Fruit fly (Drosophila melanogaster): Measurements from ENCODE around the gene emb.

The emb gene

DNA sequence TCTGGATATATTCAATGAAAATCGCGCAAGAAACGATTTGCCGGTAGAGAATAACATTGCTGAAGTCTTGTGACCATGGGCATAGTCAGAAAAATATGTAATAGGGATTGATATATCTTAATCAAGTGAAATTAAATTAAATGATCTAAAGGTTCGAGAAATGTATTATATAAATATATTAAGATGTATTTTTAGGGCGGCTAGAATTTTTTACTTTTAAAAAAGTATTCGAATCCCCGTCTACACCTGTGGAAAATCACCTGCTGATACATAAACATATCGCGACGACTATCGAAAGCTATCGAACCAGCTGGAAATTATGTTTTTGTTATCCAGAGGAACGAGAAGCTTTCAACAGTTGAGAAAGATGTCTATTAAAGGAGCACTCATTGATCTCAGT, 26.7 kb upstream of the emb start, which contains the start of the genes CG13390 and CG17294 (continued):
- TF ChIP-seq CG17186 (GFP tag; optimal IDR thresholded peaks at IDR 0.05) (peak; percentile 94), ssp (GFP tag; IDR thresholded peaks at IDR 0.05) (peak; percentile 96), B-H2 (GFP tag; optimal IDR thresholded peaks at IDR 0.05) (peak; percentile 99), D19A (tag; optimal IDR thresholded peaks at IDR 0.05) (peak; percentile 98), sob (GFP tag; IDR thresholded peaks at IDR 0.05) (peak; percentile 100), CG17361 (GFP tag; IDR thresholded peaks at IDR 0.05) (peak; percentile 100), psq (GFP tag; optimal IDR thresholded peaks at IDR 0.05) (peak; percentile 97), Hey (tag; optimal IDR thresholded peaks at IDR 0.05) (peak; percentile 92), HmgD (GFP tag; optimal IDR thresholded peaks at IDR 0.05) (peak; percentile 10), Hmr (GFP tag; optimal IDR thresholded peaks at IDR 0.05) (peak; percentile 100), bsh (GFP tag; optimal IDR thresholded peaks at IDR 0.05) (peak; percentile 97 to 100), CG3726 (GFP tag; IDR thresholded peaks at IDR 0.05) (peak; percentile 99), ap (GFP tag; IDR thresholded peaks at IDR 0.05) (peak; percentile 99), BEAF-32 (GFP tag; optimal IDR thresholded peaks at IDR 0.05) (peak; percentile 75), hth (optimal IDR thresholded peaks at IDR 0.05) (no peak), ase (GFP tag; IDR thresholded peaks at IDR 0.05) (peak; percentile 99), Hr51 (GFP tag; optimal IDR thresholded peaks at IDR 0.05) (peak; percentile 96 to 100), pros (GFP tag; optimal IDR thresholded peaks at IDR 0.05) (peak; percentile 89), CG18619 (GFP tag; optimal IDR thresholded peaks at IDR 0.05) (peak; percentile 99), klu (GFP tag; IDR thresholded peaks at IDR 0.05) (peak; percentile 99), sima (GFP tag; optimal IDR thresholded peaks at IDR 0.05) (peak; percentile 89), Lhr (GFP tag; optimal IDR thresholded peaks at IDR 0.05) (peak; percentile 97), az2 (GFP tag; optimal IDR thresholded peaks at IDR 0.05) (peak; percentile 99), kay (GFP tag; optimal IDR thresholded peaks at IDR 0.05) (peak; percentile 99), CG3163 (GFP tag; optimal IDR thresholded peaks at IDR 0.05) (peak; percentile 71), CG8281 (tag; optimal IDR thresholded peaks at IDR 0.05) (peak; percentile 96), CG14014 (GFP tag; IDR thresholded peaks at IDR 0.05) (peak; percentile 100), her (GFP tag; optimal IDR thresholded peaks at IDR 0.05) (peak; percentile 82)

DNA sequence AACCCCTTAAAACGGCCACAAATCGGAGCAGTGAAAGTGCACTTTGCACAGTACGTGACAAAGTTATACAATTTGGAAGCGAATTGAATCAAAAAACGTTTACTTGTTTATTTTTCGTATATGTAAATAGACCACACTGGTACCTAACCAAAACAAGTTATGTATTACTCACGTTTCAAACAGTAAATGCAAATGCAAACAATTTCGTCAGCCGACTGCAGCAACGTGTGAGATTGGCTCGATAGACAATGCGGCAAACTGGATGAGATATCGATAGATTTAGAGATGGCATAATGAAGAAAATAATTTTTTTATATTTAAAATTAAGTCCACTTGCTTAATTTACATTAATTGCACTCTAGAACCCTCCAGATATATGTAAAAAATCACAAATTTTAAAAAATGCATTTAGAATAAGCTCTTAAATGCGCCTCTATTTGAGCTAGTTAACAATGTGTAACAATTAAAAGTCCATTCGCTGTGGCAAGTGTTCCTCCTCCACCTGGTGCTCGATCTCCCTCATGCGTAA, 21.8 kb upstream of the emb start, which contains the start of gene AlaRS:
AlaRS (minus strand) TSS at position 257 of the 529 bp plus-strand sequence.
- no peak for TF ChIP-seq CG11085 (GFP tag; IDR thresholded peaks at IDR 0.05)
- TF ChIP-seq ewg (GFP tag; optimal IDR thresholded peaks at IDR 0.05): no peak
- TF ChIP-seq z (GFP tag; IDR thresholded peaks at IDR 0.05): no peak
- TF ChIP-seq Spps (tag; optimal IDR thresholded peaks at IDR 0.05): peak; percentile 23
- TF ChIP-seq fu2 (GFP tag; optimal IDR thresholded peaks at IDR 0.05): no peak
- TF ChIP-seq Fer3 (tag; optimal IDR thresholded peaks at IDR 0.05): peak; percentile 12
- TF ChIP-seq CG7987 (GFP tag; optimal IDR thresholded peaks at IDR 0.05): no peak
- no peak for TF ChIP-seq CG8290 (GFP tag; optimal IDR thresholded peaks at IDR 0.05)
- TF ChIP-seq CG8290 (tag; optimal IDR thresholded peaks at IDR 0.05): no peak
- peak; percentile 53 for TF ChIP-seq trem (tag; optimal IDR thresholded peaks at IDR 0.05)
- no peak for TF ChIP-seq Gsc (GFP tag; IDR thresholded peaks at IDR 0.05)
- TF ChIP-seq pb (GFP tag; optimal IDR thresholded peaks at IDR 0.05): no peak
- TF ChIP-seq sisA (GFP tag; IDR thresholded peaks at IDR 0.05): no peak
- peak; percentile 22 for TF ChIP-seq gro (GFP tag; optimal IDR thresholded peaks at IDR 0.05)
- TF ChIP-seq CG8359 (GFP tag; optimal IDR thresholded peaks at IDR 0.05; ENCODE audit: borderline replicate concordance): no peak
- no peak for TF ChIP-seq Adf1 (GFP tag; IDR thresholded peaks at IDR 0.05)
- TF ChIP-seq CG10274 (GFP tag; optimal IDR thresholded peaks at IDR 0.05): no peak
- no peak for TF ChIP-seq CG12744 (GFP tag; optimal IDR thresholded peaks at IDR 0.05)
- TF ChIP-seq CG2129 (GFP tag; IDR thresholded peaks at IDR 0.05; ENCODE audit: partially characterized antibody): peak; percentile 35
- peak; percentile 41 for TF ChIP-seq CG34376 (GFP tag; optimal IDR thresholded peaks at IDR 0.05)
- TF ChIP-seq ranshi (GFP tag; IDR thresholded peaks at IDR 0.05): no peak
- TF ChIP-seq CG9609 (GFP tag; optimal IDR thresholded peaks at IDR 0.05): no peak
- TF ChIP-seq abd-A (tag; optimal IDR thresholded peaks at IDR 0.05): no peak
- TF ChIP-seq CG6765 (GFP tag; optimal IDR thresholded peaks at IDR 0.05): no peak
- TF ChIP-seq Taf1 (GFP tag; IDR thresholded peaks at IDR 0.05): no peak
